Worm (Caenorhabditis elegans): Measurements from ENCODE around the gene F31E3.6.

ce11 chrIII:6958674-6959241, 23.1 kb upstream of the F31E3.6 start:
- TF ChIP-seq Y53G8AR.9 (GFP tag; conservative IDR thresholded peaks at IDR 0.05) (0 out of 2 replicates have a peak, but pooled peaks have one; percentile 22), ceh-100 (GFP tag; IDR thresholded peaks at IDR 0.05) (no peak), aptf-2 (GFP tag; conservative IDR thresholded peaks at IDR 0.05) (no peak), rpc-1 (optimal IDR thresholded peaks at IDR 0.05) (no peak), rpc-1 (tag; optimal IDR thresholded peaks at IDR 0.05) (no peak), snpc-4 (GFP tag; optimal IDR thresholded peaks at IDR 0.05) (no peak), snpc-4 (tag; optimal IDR thresholded peaks at IDR 0.05) (no peak), unc-130 (GFP tag; optimal IDR thresholded peaks at IDR 0.05) (no peak), B0261.1 (tag; optimal IDR thresholded peaks at IDR 0.05) (no peak)

All from whole organism, young adult.